Worm (Caenorhabditis elegans) whole organism, midembryonic: ENCODE measurements around the gene ham-3.

Experiments
- med-1 ChIP-seq: sonication (generic microtip); optimal IDR thresholded peaks from 2 replicates; lab custom pipeline; 2017; ENCODE audit warnings: missing genetic modification characterization, mild to moderate bottlenecking, missing compliant biosample characterization, antibody characterized with exemption, missing genetic modification reagents; ENCODE audit not compliant: insufficient read depth
- tab-1 ChIP-seq: fragments of 200-800 bp; sonication (Bioruptor generic); IDR thresholded peaks from 2 replicates; pipeline ENCODE4 v1.3.6; 2022; ENCODE audit warnings: missing genetic modification characterization, missing compliant biosample characterization

- TF ChIP-seq med-1 (GFP tag; lab: Kevin White, UChicago) (no peak), tab-1 (GFP tag; lab: Robert Waterston, UW) (no peak)
Measured at ce11 chrIII:10106390-10106789, 14.2 kb upstream of the ham-3 start, which contains the start of gene srt-55.
